Worm (Caenorhabditis elegans) whole organism, mixed stage, embryonic: ENCODE measurements around the gene ZC404.2.

Source experiments
- blmp-1 ChIP-seq: fragments of 150-350 bp; optimal IDR thresholded peaks from 2 replicates; lab custom pipeline; 2014; ENCODE audit warnings: missing biosample characterization, missing genetic modification characterization
- ces-1 ChIP-seq: fragments of 150-350 bp; optimal IDR thresholded peaks from 2 replicates; lab custom pipeline; 2014; ENCODE audit warnings: missing biosample characterization, missing genetic modification reagents, missing genetic modification characterization
- elt-3 ChIP-seq: fragments of 150-350 bp; optimal IDR thresholded peaks from 2 replicates; lab custom pipeline; 2014; ENCODE audit warnings: missing biosample characterization, missing genetic modification characterization
- hlh-1 ChIP-seq: fragments of 150-350 bp; optimal IDR thresholded peaks from 2 replicates; lab custom pipeline; 2014; ENCODE audit warnings: missing biosample characterization, missing genetic modification reagents, missing genetic modification characterization
- nhr-28 ChIP-seq: fragments of 150-350 bp; optimal IDR thresholded peaks from 2 replicates; lab custom pipeline; 2014; ENCODE audit warnings: missing biosample characterization, missing genetic modification characterization
- nhr-76 ChIP-seq: sonication (generic microtip); optimal IDR thresholded peaks from 2 replicates; lab custom pipeline; 2017; ENCODE audit warnings: missing biosample characterization, missing genetic modification characterization
- pha-4 ChIP-seq: fragments of 150-350 bp; optimal IDR thresholded peaks from 2 replicates; lab custom pipeline; 2018; ENCODE audit warnings: missing biosample characterization, missing genetic modification reagents, missing genetic modification characterization
- tbx-8 ChIP-seq: fragments of 200-800 bp; sonication (Bioruptor generic); optimal IDR thresholded peaks from 2 replicates; lab custom pipeline; 2018; ENCODE audit warnings: mild to moderate bottlenecking, missing genetic modification characterization, moderate library complexity, missing compliant biosample characterization

ce11 chrV:6821509-6821908 is 33.8 kb downstream of the ZC404.2 start, which contains the start of gene T15B7.8:
- TF ChIP-seq hlh-1 (tag; lab: Kevin White, UChicago) (no peak), tbx-8 (GFP tag; lab: Kevin White, UChicago) (no peak), nhr-76 (tag; lab: Kevin White, UChicago) (no peak), blmp-1 (tag; lab: Kevin White, UChicago) (no peak), elt-3 (tag; lab: Kevin White, UChicago) (no peak), nhr-28 (tag; lab: Kevin White, UChicago) (no peak), pha-4 (tag; lab: Kevin White, UChicago) (no peak), ces-1 (GFP tag; lab: Kevin White, UChicago) (no peak)
